Worm (Caenorhabditis elegans): ENCODE results near the gene C30G12.1.

ce11 chrII:7261854-7262253 is 37.3 kb upstream of the C30G12.1 start, which contains the start of gene C30G12.4:
- TF ChIP-seq elt-1 (tag; optimal IDR thresholded peaks at IDR 0.05) (no peak), mbf-1 (tag; optimal IDR thresholded peaks at IDR 0.05) (no peak), lin-11 (tag; optimal IDR thresholded peaks at IDR 0.05) (no peak), gmeb-1 (tag; optimal IDR thresholded peaks at IDR 0.05) (no peak), aly-2 (tag; optimal IDR thresholded peaks at IDR 0.05) (no peak), nhr-6 (tag; optimal IDR thresholded peaks at IDR 0.05) (no peak)

Measured in whole organism, L2 larva.